Worm (Caenorhabditis elegans) whole organism, young adult: Measurements from ENCODE around the gene F19H6.5.

ENCODE experiments used
- T07F8.4 ChIP-seq: sonication (generic microtip); optimal IDR thresholded peaks from 2 replicates; lab custom pipeline; 2016; ENCODE audit warnings: mild to moderate bottlenecking, missing genetic modification characterization, moderate library complexity, missing compliant biosample characterization
- Y67H2A.10 ChIP-seq: fragments of 200-800 bp; sonication (Bioruptor generic); conservative IDR thresholded peaks from 2 replicates; pipeline ENCODE4 v1.3.6; 2022; ENCODE audit warnings: missing genetic modification reagents, missing genetic modification characterization, missing compliant biosample characterization
- Y79H2A.3 ChIP-seq: fragments of 200-800 bp; sonication (Bioruptor generic); conservative IDR thresholded peaks from 2 replicates; pipeline ENCODE4 v1.3.6; 2022; ENCODE audit warnings: missing genetic modification reagents, missing genetic modification characterization, missing compliant biosample characterization
- ceh-58 ChIP-seq: fragments of 200-800 bp; sonication (Bioruptor generic); IDR thresholded peaks from 2 replicates; pipeline ENCODE4 v1.3.6; 2022; ENCODE audit warnings: missing genetic modification characterization, missing compliant biosample characterization
- ets-4 ChIP-seq: fragments of 200-800 bp; sonication (Bioruptor generic); optimal IDR thresholded peaks from 2 replicates; lab custom pipeline; 2018; ENCODE audit warnings: mild to moderate bottlenecking, missing genetic modification characterization, missing compliant biosample characterization
- lsy-27 ChIP-seq: sonication (generic microtip); optimal IDR thresholded peaks from 2 replicates; lab custom pipeline; 2017; ENCODE audit warnings: missing genetic modification characterization, mild to moderate bottlenecking, missing compliant biosample characterization, antibody characterized with exemption, missing genotype, borderline replicate concordance; ENCODE audit not compliant: insufficient read depth
- madf-10 ChIP-seq: sonication (generic microtip); optimal IDR thresholded peaks from 2 replicates; lab custom pipeline; 2016; ENCODE audit warnings: mild to moderate bottlenecking, missing genetic modification characterization, missing compliant biosample characterization
- mxl-1 ChIP-seq: sonication (generic microtip); optimal IDR thresholded peaks from 2 replicates; lab custom pipeline; 2016; ENCODE audit warnings: missing genetic modification characterization, missing compliant biosample characterization
- nhr-27 ChIP-seq: fragments of 200-800 bp; sonication (Bioruptor generic); optimal IDR thresholded peaks from 2 replicates; lab custom pipeline; 2018; ENCODE audit warnings: mild to moderate bottlenecking, missing genetic modification characterization, moderate library complexity, missing compliant biosample characterization
- unc-130 ChIP-seq: sonication (generic microtip); optimal IDR thresholded peaks from 2 replicates; lab custom pipeline; 2016; ENCODE audit warnings: missing genetic modification reagents, missing genetic modification characterization, missing compliant biosample characterization
- ztf-18 ChIP-seq: sonication (generic microtip); optimal IDR thresholded peaks from 2 replicates; lab custom pipeline; 2016; ENCODE audit warnings: missing genotype, mild to moderate bottlenecking, missing genetic modification characterization, missing compliant biosample characterization

- TF ChIP-seq ztf-18 (tag; lab: Kevin White, UChicago) (no peak), unc-130 (GFP tag; lab: Kevin White, UChicago) (no peak), nhr-27 (tag; lab: Kevin White, UChicago) (no peak), mxl-1 (no peak), ets-4 (GFP tag; lab: Kevin White, UChicago) (no peak), T07F8.4 (tag; lab: Kevin White, UChicago) (no peak), Y67H2A.10 (GFP tag; lab: Robert Waterston, UW) (no peak), madf-10 (tag; lab: Kevin White, UChicago) (no peak), lsy-27 (tag; lab: Kevin White, UChicago) (no peak), Y79H2A.3 (GFP tag; lab: Robert Waterston, UW) (no peak), ceh-58 (GFP tag; lab: Robert Waterston, UW) (no peak)
Observed at ce11 chrX:12364804-12365203, at the start of gene F19H6.5.
